Fruit fly (Drosophila melanogaster) whole organism, embryonic: ENCODE results near the gene CG9117.
A peak's percentile ranks its signal among the peaks of the same experiment; 100 is the strongest.

Experiments
- B-H2 ChIP-seq: fragments of 200-800 bp; sonication (Bioruptor generic); optimal IDR thresholded peaks from 2 replicates; lab custom pipeline; 2018; ENCODE audit warnings: missing biosample characterization, mild to moderate bottlenecking, missing genetic modification characterization
- Blimp-1 ChIP-seq: fragments of 200-800 bp; sonication (Bioruptor generic); optimal IDR thresholded peaks from 3 replicates; lab custom pipeline; 2018; ENCODE audit warnings: missing biosample characterization, missing genetic modification characterization, mild to moderate bottlenecking, moderate library complexity, missing genetic modification reagents
- CG10431 ChIP-seq: fragments of 200-800 bp; sonication (Bioruptor generic); optimal IDR thresholded peaks from 3 replicates; lab custom pipeline; 2018; ENCODE audit warnings: missing biosample characterization, mild to moderate bottlenecking, missing genetic modification characterization
- CG10565 ChIP-seq: fragments of 200-800 bp; sonication (Bioruptor generic); optimal IDR thresholded peaks from 3 replicates; lab custom pipeline; 2016; ENCODE audit warnings: missing biosample characterization, mild to moderate bottlenecking, missing genetic modification characterization
- CG11696 ChIP-seq: fragments of 200-800 bp; sonication (Bioruptor generic); IDR thresholded peaks from 2 replicates; pipeline ENCODE4 v1.3.6; 2022; ENCODE audit warnings: missing biosample characterization, missing genetic modification characterization
- CG13123 ChIP-seq: fragments of 200-800 bp; sonication (Bioruptor generic); optimal IDR thresholded peaks from 2 replicates; lab custom pipeline; 2016; ENCODE audit warnings: missing biosample characterization, missing genetic modification characterization
- CG13296 ChIP-seq: fragments of 200-800 bp; sonication (Bioruptor generic); optimal IDR thresholded peaks from 3 replicates; lab custom pipeline; 2018; ENCODE audit warnings: missing biosample characterization, mild to moderate bottlenecking, missing genetic modification characterization
- CG13424 ChIP-seq: fragments of 200-800 bp; sonication (Bioruptor generic); optimal IDR thresholded peaks from 2 replicates; lab custom pipeline; 2019; ENCODE audit warnings: missing biosample characterization, mild to moderate bottlenecking, missing genetic modification characterization, moderate library complexity
- CG15601 ChIP-seq: fragments of 200-800 bp; sonication (Bioruptor generic); optimal IDR thresholded peaks from 3 replicates; lab custom pipeline; 2019; ENCODE audit warnings: missing biosample characterization, mild to moderate bottlenecking, missing genetic modification characterization, moderate library complexity
- CG16863 ChIP-seq: fragments of 200-800 bp; sonication (Bioruptor generic); optimal IDR thresholded peaks from 3 replicates; lab custom pipeline; 2016; ENCODE audit warnings: missing biosample characterization, missing genetic modification characterization
- CG17359 ChIP-seq: fragments of 200-800 bp; sonication (Bioruptor generic); optimal IDR thresholded peaks from 3 replicates; lab custom pipeline; 2018; ENCODE audit warnings: missing biosample characterization, mild to moderate bottlenecking, missing genetic modification characterization, moderate library complexity
- CG17361 ChIP-seq: fragments of 200-800 bp; sonication (Bioruptor generic); IDR thresholded peaks from 3 replicates; pipeline ENCODE4 v1.3.6; 2022; ENCODE audit warnings: missing biosample characterization, missing genetic modification characterization
- CG18262 ChIP-seq: fragments of 200-800 bp; optimal IDR thresholded peaks from 3 replicates; lab custom pipeline; 2019; ENCODE audit warnings: missing biosample characterization, mild to moderate bottlenecking, missing genetic modification characterization, moderate library complexity
- CG2199 ChIP-seq: fragments of 200-800 bp; sonication (Bioruptor generic); IDR thresholded peaks from 3 replicates; pipeline ENCODE4 v1.3.6; 2022; ENCODE audit warnings: missing biosample characterization, missing genetic modification characterization
- CG31224 ChIP-seq: fragments of 200-800 bp; sonication (Bioruptor generic); IDR thresholded peaks from 2 replicates; pipeline ENCODE4 v1.3.6; 2022; ENCODE audit warnings: missing biosample characterization, missing genetic modification characterization
- CG32772 ChIP-seq: fragments of 200-800 bp; sonication (Bioruptor generic); IDR thresholded peaks from 2 replicates; pipeline ENCODE4 v1.3.6; 2022; ENCODE audit warnings: missing biosample characterization, missing genetic modification characterization
- CG3995 ChIP-seq: fragments of 200-800 bp; sonication (Bioruptor generic); optimal IDR thresholded peaks from 3 replicates; lab custom pipeline; 2016; ENCODE audit warnings: missing biosample characterization, missing genetic modification characterization
- CG6791 ChIP-seq: fragments of 200-800 bp; sonication (Bioruptor generic); IDR thresholded peaks from 3 replicates; pipeline ENCODE4 v1.3.6; 2022; ENCODE audit warnings: missing biosample characterization, missing genetic modification characterization; ENCODE audit not compliant: partially characterized antibody
- CG7357 ChIP-seq: fragments of 200-800 bp; sonication (Bioruptor generic); IDR thresholded peaks from 3 replicates; pipeline ENCODE4 v1.3.6; 2022; ENCODE audit warnings: missing biosample characterization, missing genetic modification characterization
- CG7839 ChIP-seq: fragments of 200-800 bp; sonication (Bioruptor generic); optimal IDR thresholded peaks from 3 replicates; lab custom pipeline; 2018; ENCODE audit warnings: missing biosample characterization, mild to moderate bottlenecking, missing genetic modification characterization, moderate library complexity
- CG7963 ChIP-seq: fragments of 200-800 bp; sonication (Bioruptor generic); IDR thresholded peaks from 3 replicates; pipeline ENCODE4 v1.3.6; 2022; ENCODE audit warnings: missing biosample characterization, missing genetic modification characterization; ENCODE audit not compliant: partially characterized antibody
- D19A ChIP-seq: fragments of 200-800 bp; optimal IDR thresholded peaks from 3 replicates; lab custom pipeline; 2019; ENCODE audit warnings: missing biosample characterization, mild to moderate bottlenecking, missing genetic modification characterization, moderate library complexity
- E2f2 ChIP-seq: fragments of 200-800 bp; sonication (Bioruptor generic); IDR thresholded peaks from 2 replicates; pipeline ENCODE4 v1.3.6; 2022; ENCODE audit warnings: missing biosample characterization, missing genetic modification characterization
- Elba2 ChIP-seq: fragments of 200-800 bp; sonication (Bioruptor generic); optimal IDR thresholded peaks from 3 replicates; lab custom pipeline; 2016; ENCODE audit warnings: missing biosample characterization, missing genetic modification characterization
- Ets65A ChIP-seq: fragments of 200-800 bp; sonication (Bioruptor generic); peaks from one replicate; lab custom pipeline; 2016; ENCODE audit warnings: missing biosample characterization, missing genetic modification characterization
- HHEX ChIP-seq: fragments of 200-800 bp; sonication (Bioruptor generic); optimal IDR thresholded peaks from 3 replicates; lab custom pipeline; 2017; ENCODE audit warnings: missing biosample characterization, mild to moderate bottlenecking, missing genetic modification characterization, missing genetic modification reagents
- HLH3B ChIP-seq: fragments of 200-800 bp; sonication (Bioruptor generic); IDR thresholded peaks from 2 replicates; pipeline ENCODE4 v1.3.6; 2022; ENCODE audit warnings: missing biosample characterization, missing genetic modification characterization
- Meics ChIP-seq: fragments of 200-800 bp; sonication (Bioruptor generic); optimal IDR thresholded peaks from 2 replicates; lab custom pipeline; 2017; ENCODE audit warnings: missing biosample characterization, mild to moderate bottlenecking, missing genetic modification characterization
- NK7.1 ChIP-seq: fragments of 200-800 bp; sonication (Bioruptor generic); optimal IDR thresholded peaks from 3 replicates; lab custom pipeline; 2016; ENCODE audit warnings: missing biosample characterization, missing genetic modification characterization
- Ravus ChIP-seq: fragments of 200-800 bp; sonication (Bioruptor generic); IDR thresholded peaks from 2 replicates; pipeline ENCODE4 v1.3.6; 2022; ENCODE audit warnings: missing biosample characterization, missing genetic modification characterization
- Rx ChIP-seq: fragments of 200-800 bp; sonication (Bioruptor generic); IDR thresholded peaks from 2 replicates; pipeline ENCODE4 v1.3.6; 2022; ENCODE audit warnings: missing biosample characterization, missing genetic modification characterization
- Side ChIP-seq: fragments of 200-800 bp; sonication (Bioruptor generic); optimal IDR thresholded peaks from 2 replicates; lab custom pipeline; 2016; ENCODE audit warnings: missing biosample characterization, missing genetic modification characterization
- aop ChIP-seq: fragments of 200-800 bp; sonication (Bioruptor generic); IDR thresholded peaks from 2 replicates; pipeline ENCODE4 v1.3.6; 2022; ENCODE audit warnings: missing biosample characterization, missing genetic modification characterization
- ase ChIP-seq: fragments of 200-800 bp; sonication (Bioruptor generic); IDR thresholded peaks from 3 replicates; pipeline ENCODE4 v1.3.6; 2022; ENCODE audit warnings: missing biosample characterization, missing genetic modification characterization
- btn ChIP-seq: fragments of 200-800 bp; sonication (Bioruptor generic); optimal IDR thresholded peaks from 2 replicates; lab custom pipeline; 2016; ENCODE audit warnings: missing biosample characterization, missing genetic modification characterization
- cas ChIP-seq: fragments of 200-800 bp; sonication (Bioruptor generic); IDR thresholded peaks from 2 replicates; pipeline ENCODE4 v1.3.6; 2022; ENCODE audit warnings: missing biosample characterization, missing genetic modification characterization
- chm ChIP-seq: fragments of 200-800 bp; sonication (Bioruptor generic); IDR thresholded peaks from 2 replicates; pipeline ENCODE4 v1.3.6; 2022; ENCODE audit warnings: missing biosample characterization, missing genetic modification characterization
- dati ChIP-seq: fragments of 200-800 bp; sonication (Bioruptor generic); IDR thresholded peaks from 2 replicates; pipeline ENCODE4 v1.3.6; 2022; ENCODE audit warnings: missing biosample characterization, missing genetic modification characterization
- dysf ChIP-seq: fragments of 200-800 bp; sonication (Bioruptor generic); IDR thresholded peaks from 3 replicates; pipeline ENCODE4 v1.3.6; 2022; ENCODE audit warnings: missing biosample characterization, missing genetic modification characterization
- eve ChIP-seq, 2 experiments: fragments of >200 bp; optimal IDR thresholded peaks; 2 replicates each; lab custom pipeline; 2017; ENCODE audit warnings: missing biosample characterization in 2 of 2, missing genetic modification characterization in 2 of 2
- ftz-f1 ChIP-seq: fragments of 200-800 bp; sonication (Bioruptor generic); optimal IDR thresholded peaks from 2 replicates; lab custom pipeline; 2016; ENCODE audit warnings: missing biosample characterization, missing genetic modification characterization
- gce ChIP-seq: fragments of 200-800 bp; sonication (Bioruptor generic); IDR thresholded peaks from 3 replicates; pipeline ENCODE4 v1.3.6; 2022; ENCODE audit warnings: missing biosample characterization, missing genetic modification characterization
- gem ChIP-seq: fragments of 200-800 bp; sonication (Bioruptor generic); optimal IDR thresholded peaks from 2 replicates; lab custom pipeline; 2019; ENCODE audit warnings: missing biosample characterization, mild to moderate bottlenecking, missing genetic modification characterization, moderate library complexity
- gsb-n ChIP-seq: fragments of 200-800 bp; sonication (Bioruptor generic); optimal IDR thresholded peaks from 3 replicates; lab custom pipeline; 2018; ENCODE audit warnings: missing biosample characterization, mild to moderate bottlenecking, missing genetic modification characterization
- lola ChIP-seq, 3 experiments: fragments of >200 bp in 2 of 3; fragments of 200-800 bp in 1 of 3; sonication (Bioruptor generic) in 1 of 3; optimal IDR thresholded peaks; 2 replicates each; lab custom pipeline; 2017 to 2019; ENCODE audit warnings: missing biosample characterization in 3 of 3, missing genetic modification characterization in 3 of 3, mild to moderate bottlenecking in 1 of 3, moderate library complexity in 1 of 3
- luna ChIP-seq: fragments of 200-800 bp; sonication (Bioruptor generic); optimal IDR thresholded peaks from 2 replicates; lab custom pipeline; 2016; ENCODE audit warnings: missing biosample characterization, missing genetic modification characterization
- maf-S ChIP-seq: fragments of 200-800 bp; sonication (Bioruptor generic); optimal IDR thresholded peaks from 2 replicates; lab custom pipeline; 2016; ENCODE audit warnings: missing biosample characterization, missing genetic modification characterization
- repo ChIP-seq: fragments of 200-800 bp; sonication (Bioruptor generic); optimal IDR thresholded peaks from 2 replicates; lab custom pipeline; 2016; ENCODE audit warnings: missing biosample characterization, missing genetic modification characterization
- salm ChIP-seq: fragments of 200-800 bp; sonication (Bioruptor generic); optimal IDR thresholded peaks from 2 replicates; lab custom pipeline; 2018; ENCODE audit warnings: missing biosample characterization, mild to moderate bottlenecking, missing genetic modification characterization
- seq ChIP-seq: fragments of 200-800 bp; sonication (Bioruptor generic); IDR thresholded peaks from 2 replicates; pipeline ENCODE4 v1.3.6; 2022; ENCODE audit warnings: missing biosample characterization, missing genetic modification characterization
- vnd ChIP-seq: fragments of 200-800 bp; sonication (Bioruptor generic); IDR thresholded peaks from 3 replicates; pipeline ENCODE4 v1.3.6; 2022; ENCODE audit warnings: missing biosample characterization, missing genetic modification characterization; ENCODE audit not compliant: partially characterized antibody

Gene CG9117

dm6 chr2L:6082936-6083627 is 45.4 kb upstream of the CG9117 start (continued):
- no peak for TF ChIP-seq CG17361 (GFP tag; lab: Robert Waterston, UW)
- peak; percentile 60 for TF ChIP-seq Ets65A (GFP tag; lab: Kevin White, UChicago)
- TF ChIP-seq Elba2 = no peak
- no peak for TF ChIP-seq CG18262
- TF ChIP-seq CG7963 (GFP tag; lab: Robert Waterston, UW) = no peak
- TF ChIP-seq gsb-n (tag; lab: Kevin White, UChicago) = peak; percentile 1
- TF ChIP-seq Side (GFP tag; lab: Kevin White, UChicago) = no peak
- TF ChIP-seq CG13123 (GFP tag; lab: Kevin White, UChicago) = no peak
- no peak for TF ChIP-seq CG11696 (GFP tag; lab: Robert Waterston, UW)
- peak; percentile 11 for TF ChIP-seq salm (tag; lab: Kevin White, UChicago)
- no peak for TF ChIP-seq dati
- TF ChIP-seq CG13424 = peak; percentile 7
- TF ChIP-seq cas (GFP tag; lab: Robert Waterston, UW) = no peak
- peak; percentile 19 for TF ChIP-seq gem (tag; lab: Kevin White, UChicago)
- no peak for TF ChIP-seq Ravus (GFP tag; lab: Robert Waterston, UW)
- no peak for TF ChIP-seq repo (GFP tag; lab: Kevin White, UChicago)
- peak; percentile 3 for TF ChIP-seq B-H2 (GFP tag; lab: Kevin White, UChicago)
- peak; percentile 46 for TF ChIP-seq Meics (GFP tag; lab: Kevin White, UChicago)
- TF ChIP-seq chm (GFP tag; lab: Robert Waterston, UW) = no peak
- TF ChIP-seq CG10431 (GFP tag; lab: Kevin White, UChicago) = no peak
- no peak for TF ChIP-seq CG32772
- TF ChIP-seq Blimp-1 (GFP tag; lab: Kevin White, UChicago) = no peak
- no peak for TF ChIP-seq CG31224 (GFP tag; lab: Robert Waterston, UW)
- TF ChIP-seq CG6791 = 0 out of 3 replicates have a peak, but pooled peaks have one; percentile 13
- TF ChIP-seq CG13296 (GFP tag; lab: Kevin White, UChicago) = peak; percentile 53
- TF ChIP-seq CG3995 (GFP tag; lab: Kevin White, UChicago) = no peak
- TF ChIP-seq maf-S (GFP tag; lab: Kevin White, UChicago) = no peak
- TF ChIP-seq gce (GFP tag; lab: Robert Waterston, UW) = no peak
- TF ChIP-seq ftz-f1 (GFP tag; lab: Kevin White, UChicago) = peak; percentile 96
- TF ChIP-seq HHEX = peak; percentile 45
- TF ChIP-seq aop (GFP tag; lab: Robert Waterston, UW) = no peak
- TF ChIP-seq vnd (GFP tag; lab: Robert Waterston, UW) = 0 out of 3 replicates have a peak, but pooled peaks have one; percentile 21
- TF ChIP-seq dysf = no peak
- TF ChIP-seq eve (GFP tag; optimal IDR thresholded peaks at IDR 0.05; lab: Kevin White, UChicago) = peak in 1 of 2 experiments; percentile 88
- no peak for TF ChIP-seq btn (GFP tag; lab: Kevin White, UChicago)
- TF ChIP-seq E2f2 = no peak
- no peak for TF ChIP-seq seq (GFP tag; lab: Robert Waterston, UW)
- no peak for TF ChIP-seq CG7839 (tag; lab: Kevin White, UChicago)
- TF ChIP-seq Rx (GFP tag; lab: Robert Waterston, UW) = no peak
- no peak for TF ChIP-seq CG15601 (tag; lab: Kevin White, UChicago)
- TF ChIP-seq HLH3B (GFP tag; lab: Robert Waterston, UW) = no peak
- no peak for TF ChIP-seq CG10565
- TF ChIP-seq luna = no peak
- TF ChIP-seq CG17359 (tag; lab: Kevin White, UChicago) = no peak
- no peak for TF ChIP-seq CG16863 (GFP tag; lab: Kevin White, UChicago)
- no peak for TF ChIP-seq ase (GFP tag; lab: Robert Waterston, UW)
- TF ChIP-seq NK7.1 (GFP tag; lab: Kevin White, UChicago) = no peak
- TF ChIP-seq D19A (tag; lab: Kevin White, UChicago) = no peak
- TF ChIP-seq lola (GFP tag; optimal IDR thresholded peaks at IDR 0.05; lab: Kevin White, UChicago) = no peak
- TF ChIP-seq CG2199 = 0 out of 3 replicates have a peak, but pooled peaks have one; percentile 24
- no peak for TF ChIP-seq CG7357 (GFP tag; lab: Robert Waterston, UW)
